Worm (Caenorhabditis elegans) whole organism, L4 larva: ENCODE results near the gene C44H4.4.
A peak's percentile ranks its signal among the peaks of the same experiment; 100 is the strongest.

ENCODE experiments used
- D1046.2 ChIP-seq: fragments of 200-800 bp; sonication (Bioruptor generic); IDR thresholded peaks from 2 replicates; pipeline ENCODE4 v1.3.6; 2022; ENCODE audit warnings: missing genetic modification characterization, missing compliant biosample characterization
- T20F7.1 ChIP-seq: fragments of 200-800 bp; sonication (Bioruptor generic); optimal IDR thresholded peaks from 2 replicates; lab custom pipeline; 2018; ENCODE audit warnings: mild to moderate bottlenecking, missing genetic modification characterization, missing compliant biosample characterization
- T26A8.4 ChIP-seq: fragments of 200-800 bp; sonication (Bioruptor generic); IDR thresholded peaks from 2 replicates; pipeline ENCODE4 v1.3.6; 2022; ENCODE audit warnings: missing genetic modification characterization, missing compliant biosample characterization
- Y5F2A.4 ChIP-seq: fragments of 200-800 bp; sonication (Bioruptor generic); optimal IDR thresholded peaks from 2 replicates; lab custom pipeline; 2018; ENCODE audit warnings: mild to moderate bottlenecking, missing genetic modification characterization, missing compliant biosample characterization
- aha-1 ChIP-seq: fragments of 150-350 bp; peaks from one replicate; lab custom pipeline; 2014; ENCODE audit warnings: missing biosample characterization, missing genetic modification characterization
- ama-1 ChIP-seq: fragments of 150-350 bp; optimal IDR thresholded peaks from 2 replicates; lab custom pipeline; 2014; ENCODE audit warnings: inconsistent platforms, mixed read lengths
- attf-4 ChIP-seq: sonication (generic microtip); optimal IDR thresholded peaks from 3 replicates; lab custom pipeline; 2017; ENCODE audit warnings: missing biosample characterization, missing genetic modification characterization
- ces-1 ChIP-seq: fragments of 150-350 bp; sonication (generic microtip); optimal IDR thresholded peaks from 4 replicates; lab custom pipeline; 2014; ENCODE audit warnings: missing biosample characterization, missing genetic modification reagents, missing genetic modification characterization
- daf-12 ChIP-seq: fragments of 150-350 bp; optimal IDR thresholded peaks from 2 replicates; lab custom pipeline; 2014; ENCODE audit warnings: missing biosample characterization, missing genetic modification reagents, missing genetic modification characterization
- dmd-8 ChIP-seq: fragments of 200-800 bp; sonication (Bioruptor generic); IDR thresholded peaks from 2 replicates; pipeline ENCODE4 v1.3.6; 2022; ENCODE audit warnings: missing genetic modification characterization, missing compliant biosample characterization
- dmd-9 ChIP-seq: fragments of 200-800 bp; sonication (Bioruptor generic); IDR thresholded peaks from 2 replicates; pipeline ENCODE4 v1.3.6; 2022; ENCODE audit warnings: missing genetic modification reagents, missing genetic modification characterization, missing compliant biosample characterization
- duxl-1 ChIP-seq: sonication (generic microtip); optimal IDR thresholded peaks from 2 replicates; lab custom pipeline; 2016; ENCODE audit warnings: mild to moderate bottlenecking, missing genetic modification characterization, moderate library complexity, missing compliant biosample characterization; ENCODE audit not compliant: poor library complexity
- dve-1 ChIP-seq: sonication (generic microtip); optimal IDR thresholded peaks from 2 replicates; lab custom pipeline; 2017; ENCODE audit warnings: antibody characterized with exemption, mild to moderate bottlenecking, missing genetic modification characterization, missing compliant biosample characterization; ENCODE audit not compliant: insufficient read depth
- fkh-10 ChIP-seq: fragments of 150-350 bp; optimal IDR thresholded peaks from 2 replicates; lab custom pipeline; 2014; ENCODE audit warnings: missing biosample characterization, missing genetic modification reagents, missing genetic modification characterization
- gei-8 ChIP-seq: fragments of 200-800 bp; sonication (Bioruptor generic); optimal IDR thresholded peaks from 2 replicates; lab custom pipeline; 2018; ENCODE audit warnings: mild to moderate bottlenecking, missing genetic modification characterization, missing compliant biosample characterization
- hif-1 ChIP-seq, 2 experiments: sonication (generic microtip); optimal IDR thresholded peaks; 2 replicates each; lab custom pipeline; 2016 to 2017; ENCODE audit warnings: missing compliant biosample characterization in 2 of 2, missing genetic modification characterization in 2 of 2, missing genetic modification reagents in 2 of 2, missing genotype in 2 of 2, mild to moderate bottlenecking in 1 of 2
- hlh-30 ChIP-seq: sonication (generic microtip); optimal IDR thresholded peaks from 2 replicates; lab custom pipeline; 2017; ENCODE audit warnings: antibody characterized with exemption, mild to moderate bottlenecking, missing genetic modification characterization, missing compliant biosample characterization; ENCODE audit not compliant: insufficient read depth
- jun-1 ChIP-seq: fragments of 150-350 bp; optimal IDR thresholded peaks from 2 replicates; lab custom pipeline; 2014; ENCODE audit warnings: missing biosample characterization, missing genetic modification reagents, missing genetic modification characterization
- lin-15B ChIP-seq: fragments of 150-350 bp; sonication (generic microtip); optimal IDR thresholded peaks from 3 replicates; lab custom pipeline; 2014; ENCODE audit warnings: missing biosample characterization, missing genetic modification characterization
- lin-38 ChIP-seq: fragments of 200-800 bp; sonication (Bioruptor generic); IDR thresholded peaks from 2 replicates; pipeline ENCODE4 v1.3.6; 2022; ENCODE audit warnings: missing genetic modification reagents, missing genetic modification characterization, missing compliant biosample characterization
- madf-5 ChIP-seq, 2 experiments: fragments of 200-800 bp; sonication (Bioruptor generic); IDR thresholded peaks; 2 replicates each; pipeline ENCODE4 v1.3.6; 2022; ENCODE audit warnings: missing compliant biosample characterization in 2 of 2, missing genetic modification characterization in 2 of 2
- madf-9 ChIP-seq: fragments of 200-800 bp; sonication (Bioruptor generic); conservative IDR thresholded peaks from 2 replicates; pipeline ENCODE4 v1.3.6; 2022; ENCODE audit warnings: missing genetic modification reagents, missing genetic modification characterization, missing compliant biosample characterization
- mdl-1 ChIP-seq, 2 experiments: fragments of 150-350 bp in 1 of 2; sonication (generic microtip) in 1 of 2; optimal IDR thresholded peaks; 2 replicates each; lab custom pipeline; 2014 to 2017; ENCODE audit warnings: missing biosample characterization in 2 of 2, missing genetic modification characterization in 2 of 2
- mxl-2 ChIP-seq: fragments of 200-800 bp; sonication (Bioruptor generic); conservative IDR thresholded peaks from 2 replicates; pipeline ENCODE4 v1.3.6; 2022; ENCODE audit warnings: missing genetic modification reagents, missing genetic modification characterization, missing compliant biosample characterization
- mxl-3 ChIP-seq: fragments of 200-800 bp; sonication (Bioruptor generic); optimal IDR thresholded peaks from 2 replicates; lab custom pipeline; 2018; ENCODE audit warnings: mild to moderate bottlenecking, missing genetic modification characterization, missing compliant biosample characterization
- nhr-10 ChIP-seq: fragments of 150-350 bp; optimal IDR thresholded peaks from 2 replicates; lab custom pipeline; 2014; ENCODE audit warnings: missing biosample characterization, missing genetic modification characterization
- nhr-11 ChIP-seq: fragments of 150-350 bp; optimal IDR thresholded peaks from 2 replicates; lab custom pipeline; 2014; ENCODE audit warnings: missing biosample characterization, missing genetic modification characterization
- nhr-28 ChIP-seq: fragments of 150-350 bp; optimal IDR thresholded peaks from 2 replicates; lab custom pipeline; 2014; ENCODE audit warnings: missing biosample characterization, missing genetic modification characterization
- nhr-41 ChIP-seq: fragments of 200-800 bp; sonication (Bioruptor generic); IDR thresholded peaks from 2 replicates; pipeline ENCODE4 v1.3.6; 2022; ENCODE audit warnings: missing genetic modification reagents, missing genetic modification characterization, missing compliant biosample characterization
- nhr-6 ChIP-seq: fragments of 150-350 bp; optimal IDR thresholded peaks from 2 replicates; lab custom pipeline; 2014; ENCODE audit warnings: missing biosample characterization, missing genetic modification characterization
- nhr-76 ChIP-seq: fragments of 150-350 bp; optimal IDR thresholded peaks from 2 replicates; lab custom pipeline; 2014; ENCODE audit warnings: missing biosample characterization, missing genetic modification characterization
- nhr-77 ChIP-seq: fragments of 150-350 bp; optimal IDR thresholded peaks from 2 replicates; lab custom pipeline; 2014; ENCODE audit warnings: missing biosample characterization, missing genetic modification characterization
- pha-4 ChIP-seq, 2 experiments: fragments of 150-350 bp in 1 of 2; fragments of 200-800 bp in 1 of 2; sonication (Bioruptor generic) in 1 of 2; IDR thresholded peaks in 1 of 2; optimal IDR thresholded peaks in 1 of 2; 2 replicates each; pipeline versions ENCODE4 v1.3.6 to Lab custom; 2014 to 2022; ENCODE audit warnings: missing genetic modification characterization in 2 of 2, missing genetic modification reagents in 2 of 2, missing biosample characterization in 1 of 2, missing compliant biosample characterization in 1 of 2
- rbr-2 ChIP-seq: sonication (generic microtip); optimal IDR thresholded peaks from 2 replicates; lab custom pipeline; 2016; ENCODE audit warnings: missing genotype, missing genetic modification characterization, missing compliant biosample characterization
- saeg-2 ChIP-seq: fragments of 200-800 bp; sonication (Bioruptor generic); IDR thresholded peaks from 2 replicates; pipeline ENCODE4 v1.3.6; 2022; ENCODE audit warnings: missing genetic modification reagents, missing genetic modification characterization, missing compliant biosample characterization
- snpc-4 ChIP-seq: fragments of 150-350 bp; optimal IDR thresholded peaks from 2 replicates; lab custom pipeline; 2014; ENCODE audit warnings: missing biosample characterization, missing genetic modification characterization
- tag-97 ChIP-seq: fragments of 200-800 bp; sonication (Bioruptor generic); IDR thresholded peaks from 2 replicates; pipeline ENCODE4 v1.3.6; 2022; ENCODE audit warnings: missing genetic modification characterization, missing compliant biosample characterization
- tra-1 ChIP-seq: fragments of 200-800 bp; sonication (Bioruptor generic); IDR thresholded peaks from 2 replicates; pipeline ENCODE4 v1.3.6; 2022; ENCODE audit warnings: missing genetic modification reagents, missing genetic modification characterization, missing compliant biosample characterization
- unc-39 ChIP-seq: sonication (generic microtip); optimal IDR thresholded peaks from 2 replicates; lab custom pipeline; 2017; ENCODE audit warnings: missing biosample characterization, missing genetic modification characterization
- zfp-2 ChIP-seq: sonication (generic microtip); optimal IDR thresholded peaks from 2 replicates; lab custom pipeline; 2016; ENCODE audit warnings: mild to moderate bottlenecking, missing genetic modification characterization, missing compliant biosample characterization
- zfp-3 ChIP-seq: fragments of 200-800 bp; sonication (Bioruptor generic); conservative IDR thresholded peaks from 2 replicates; pipeline ENCODE4 v1.3.6; 2022; ENCODE audit warnings: missing genetic modification reagents, missing genetic modification characterization, missing compliant biosample characterization
- zip-11 ChIP-seq: fragments of 200-800 bp; sonication (Bioruptor generic); IDR thresholded peaks from 2 replicates; pipeline ENCODE4 v1.3.6; 2022; ENCODE audit warnings: missing genetic modification characterization, missing compliant biosample characterization
- ztf-7 ChIP-seq: fragments of 150-350 bp; optimal IDR thresholded peaks from 2 replicates; lab custom pipeline; 2014; ENCODE audit warnings: missing biosample characterization, missing genetic modification characterization

C44H4.4 gene

ce11 chrX:14560297-14560680 is 28.6 kb downstream of the C44H4.4 start (continued):
- peak; percentile 89 for TF ChIP-seq gei-8 (GFP tag; lab: Kevin White, UChicago)
- peak; percentile 69 for TF ChIP-seq mxl-3 (GFP tag; lab: Kevin White, UChicago)
- no peak for TF ChIP-seq D1046.2 (GFP tag; lab: Robert Waterston, UW)
- TF ChIP-seq hlh-30 (tag; lab: Kevin White, UChicago) = peak; percentile 96
- TF ChIP-seq ama-1 (lab: Kevin White, UChicago) = no peak
- no peak for TF ChIP-seq attf-4 (tag; lab: Kevin White, UChicago)
- TF ChIP-seq T26A8.4 = peak; percentile 56; the same call in 1 of the 2 replicates
- peak; percentile 34 to 92 for TF ChIP-seq hif-1 (tag; optimal IDR thresholded peaks at IDR 0.05; lab: Kevin White, UChicago)
- TF ChIP-seq nhr-10 (tag; lab: Kevin White, UChicago) = peak; percentile 93
- peak; percentile 78; the same call in 1 of the 2 replicates for TF ChIP-seq saeg-2
- no peak for TF ChIP-seq dmd-8
- TF ChIP-seq duxl-1 = peak; percentile 37
- no peak for TF ChIP-seq tag-97 (GFP tag; lab: Robert Waterston, UW)
- TF ChIP-seq madf-9 (GFP tag; lab: Robert Waterston, UW) = peak; percentile 47
- peak; percentile 43; the same call in 1 of the 2 replicates for TF ChIP-seq dmd-9 (GFP tag; lab: Robert Waterston, UW)
- no peak for TF ChIP-seq Y5F2A.4
- peak; percentile 82 for TF ChIP-seq nhr-6
- peak; percentile 74 for TF ChIP-seq nhr-76 (tag; lab: Kevin White, UChicago)

ce11 chrX:14559519-14560296 is 29.2 kb downstream of the C44H4.4 start:
- no peak for TF ChIP-seq pha-4 (GFP tag; IDR thresholded peaks at IDR 0.05; lab: Robert Waterston, UW)
- TF ChIP-seq pha-4 (tag; optimal IDR thresholded peaks at IDR 0.05; lab: Kevin White, UChicago) = peak; percentile 67
- 0 out of 4 replicates have a peak, but pooled peaks of 1 of the 2 experiments have one; percentile 26 for TF ChIP-seq madf-5 (GFP tag; IDR thresholded peaks at IDR 0.05; lab: Robert Waterston, UW)
- peak; percentile 43 for TF ChIP-seq attf-4 (tag; lab: Kevin White, UChicago)
- TF ChIP-seq nhr-41 (GFP tag; lab: Robert Waterston, UW) = peak; percentile 17; the same call in 1 of the 2 replicates
- no peak for TF ChIP-seq unc-39 (tag; lab: Kevin White, UChicago)

ce11 chrX:14559084-14559483 is 29.8 kb downstream of the C44H4.4 start:
- TF ChIP-seq daf-12 (tag; lab: Kevin White, UChicago) = no peak
- no peak for TF ChIP-seq T26A8.4
- TF ChIP-seq nhr-6 = no peak
- TF ChIP-seq T20F7.1 (GFP tag; lab: Kevin White, UChicago) = no peak
- TF ChIP-seq tra-1 (GFP tag; lab: Robert Waterston, UW) = no peak
- TF ChIP-seq ztf-7 (tag; lab: Kevin White, UChicago) = no peak
- TF ChIP-seq madf-5 (GFP tag; IDR thresholded peaks at IDR 0.05; lab: Robert Waterston, UW) = no peak
- TF ChIP-seq nhr-11 (tag; lab: Kevin White, UChicago) = no peak
- no peak for TF ChIP-seq fkh-10 (GFP tag; lab: Kevin White, UChicago)
- no peak for TF ChIP-seq zfp-3
- TF ChIP-seq nhr-10 (tag; lab: Kevin White, UChicago) = no peak
- TF ChIP-seq zip-11 (GFP tag; lab: Robert Waterston, UW) = no peak
- TF ChIP-seq D1046.2 (GFP tag; lab: Robert Waterston, UW) = no peak
- no peak for TF ChIP-seq zfp-2 (tag; lab: Kevin White, UChicago)
- TF ChIP-seq mxl-2 (GFP tag; lab: Robert Waterston, UW) = no peak

ce11 chrX:14557936-14558554 is 30.9 kb downstream of the C44H4.4 start, which contains the start of gene nhr-3:
Gene nhr-3 (plus strand): TSS chrX:14558504.
- TF ChIP-seq jun-1 (tag; lab: Kevin White, UChicago) (peak; percentile 17), nhr-77 (tag; lab: Kevin White, UChicago) (peak; percentile 38), nhr-28 (tag; lab: Kevin White, UChicago) (peak; percentile 93), aha-1 (tag; lab: Kevin White, UChicago) (peak; percentile 58), dve-1 (tag; lab: Kevin White, UChicago) (peak; percentile 51), lin-15B (tag; lab: Kevin White, UChicago) (no peak), lin-38 (no peak), attf-4 (tag; lab: Kevin White, UChicago) (no peak), unc-39 (tag; lab: Kevin White, UChicago) (no peak), T26A8.4 (no peak), snpc-4 (no peak), rbr-2 (tag; lab: Kevin White, UChicago) (no peak), mdl-1 (tag; optimal IDR thresholded peaks at IDR 0.05; lab: Kevin White, UChicago) (no peak), ztf-7 (tag; lab: Kevin White, UChicago) (no peak), ces-1 (GFP tag; lab: Kevin White, UChicago) (no peak), zip-11 (GFP tag; lab: Robert Waterston, UW) (no peak)
